Fruit fly (Drosophila melanogaster) whole organism, prepupa: ENCODE measurements around the gene Ugt36D1.
A peak's percentile ranks its signal among the peaks of the same experiment; 100 is the strongest.

Experiments used
- Blimp-1 ChIP-seq: fragments of 200-800 bp; sonication (Bioruptor generic); optimal IDR thresholded peaks from 3 replicates; lab custom pipeline; 2017; ENCODE audit warnings: missing biosample characterization, missing genetic modification characterization, mild to moderate bottlenecking, moderate library complexity, missing genetic modification reagents
- CG10631 ChIP-seq: fragments of 200-800 bp; sonication (Bioruptor generic); optimal IDR thresholded peaks from 2 replicates; lab custom pipeline; 2016; ENCODE audit warnings: missing biosample characterization, missing genetic modification characterization
- CG10669 ChIP-seq: fragments of 200-800 bp; sonication (Bioruptor generic); optimal IDR thresholded peaks from 3 replicates; lab custom pipeline; 2018; ENCODE audit warnings: missing biosample characterization, mild to moderate bottlenecking, missing genetic modification characterization, moderate library complexity
- CG11762 ChIP-seq: fragments of 200-800 bp; sonication (Bioruptor generic); optimal IDR thresholded peaks from 3 replicates; lab custom pipeline; 2016; ENCODE audit warnings: missing biosample characterization, missing genetic modification characterization; ENCODE audit not compliant: insufficient read depth
- CG15336 ChIP-seq: fragments of 200-800 bp; sonication (Bioruptor generic); IDR thresholded peaks from 2 replicates; pipeline ENCODE4 v1.3.6; 2022; ENCODE audit warnings: missing biosample characterization, missing genetic modification characterization
- CG1621 ChIP-seq: fragments of 200-800 bp; sonication (Bioruptor generic); optimal IDR thresholded peaks from 3 replicates; lab custom pipeline; 2018; ENCODE audit warnings: missing biosample characterization, mild to moderate bottlenecking, missing genetic modification characterization
- CG16779 ChIP-seq: fragments of 200-800 bp; sonication (Bioruptor generic); optimal IDR thresholded peaks from 3 replicates; lab custom pipeline; 2017; ENCODE audit warnings: missing biosample characterization, mild to moderate bottlenecking, missing genetic modification characterization
- CG3032 ChIP-seq: fragments of 200-800 bp; optimal IDR thresholded peaks from 2 replicates; lab custom pipeline; 2019; ENCODE audit warnings: missing biosample characterization, mild to moderate bottlenecking, missing genetic modification characterization, moderate library complexity
- CG31627 ChIP-seq: fragments of 200-800 bp; sonication (Bioruptor generic); optimal IDR thresholded peaks from 3 replicates; lab custom pipeline; 2016; ENCODE audit warnings: missing biosample characterization, missing genetic modification characterization
- CG32006 ChIP-seq: fragments of 200-800 bp; sonication (Bioruptor generic); optimal IDR thresholded peaks from 3 replicates; lab custom pipeline; 2017; ENCODE audit warnings: missing biosample characterization, mild to moderate bottlenecking, missing genetic modification characterization
- CG3919 ChIP-seq: fragments of 200-800 bp; sonication (Bioruptor generic); optimal IDR thresholded peaks from 3 replicates; lab custom pipeline; 2016; ENCODE audit warnings: missing biosample characterization, missing genetic modification characterization
- CG4318 ChIP-seq: fragments of 200-800 bp; sonication (Bioruptor generic); optimal IDR thresholded peaks from 3 replicates; lab custom pipeline; 2017; ENCODE audit warnings: missing biosample characterization, mild to moderate bottlenecking, missing genetic modification characterization
- CG6163 ChIP-seq: fragments of 200-800 bp; sonication (Bioruptor generic); IDR thresholded peaks from 3 replicates; pipeline ENCODE4 v1.3.6; 2022; ENCODE audit warnings: missing biosample characterization, missing genetic modification characterization
- CG6276 ChIP-seq: fragments of 200-800 bp; sonication (Bioruptor generic); optimal IDR thresholded peaks from 2 replicates; lab custom pipeline; 2017; ENCODE audit warnings: missing biosample characterization, mild to moderate bottlenecking, missing genetic modification characterization
- CG6792 ChIP-seq: fragments of 200-800 bp; sonication (Bioruptor generic); optimal IDR thresholded peaks from 3 replicates; lab custom pipeline; 2016; ENCODE audit warnings: missing biosample characterization, missing genetic modification characterization
- CG6808 ChIP-seq: fragments of 200-800 bp; sonication (Bioruptor generic); optimal IDR thresholded peaks from 3 replicates; lab custom pipeline; 2017; ENCODE audit warnings: missing biosample characterization, missing genetic modification characterization, mild to moderate bottlenecking, moderate library complexity, missing genetic modification reagents
- CG6854 ChIP-seq: fragments of 200-800 bp; sonication (Bioruptor generic); optimal IDR thresholded peaks from 2 replicates; lab custom pipeline; 2017; ENCODE audit warnings: missing biosample characterization, mild to moderate bottlenecking, missing genetic modification characterization
- CG7368 ChIP-seq: fragments of 200-800 bp; sonication (Bioruptor generic); optimal IDR thresholded peaks from 3 replicates; lab custom pipeline; 2016; ENCODE audit warnings: missing biosample characterization, missing genetic modification characterization
- CG8319 ChIP-seq: fragments of 200-800 bp; sonication (Bioruptor generic); optimal IDR thresholded peaks from 3 replicates; lab custom pipeline; 2016; ENCODE audit warnings: missing biosample characterization, missing genetic modification characterization
- CG8632 ChIP-seq: fragments of 200-800 bp; sonication (Bioruptor generic); optimal IDR thresholded peaks from 3 replicates; lab custom pipeline; 2016; ENCODE audit warnings: missing biosample characterization, missing genetic modification characterization
- Eip75B ChIP-seq: fragments of 200-800 bp; sonication (Bioruptor generic); optimal IDR thresholded peaks from 3 replicates; lab custom pipeline; 2016; ENCODE audit warnings: missing biosample characterization, missing genetic modification characterization
- Eip78C ChIP-seq: fragments of 200-800 bp; sonication (Bioruptor generic); peaks from one replicate; lab custom pipeline; 2016; ENCODE audit warnings: missing biosample characterization, missing genetic modification characterization
- Eip93F ChIP-seq: fragments of 200-800 bp; sonication (Bioruptor generic); optimal IDR thresholded peaks from 2 replicates; lab custom pipeline; 2016; ENCODE audit warnings: missing biosample characterization, mild to moderate bottlenecking, missing genetic modification characterization
- Gug ChIP-seq: fragments of 200-800 bp; sonication (Bioruptor generic); IDR thresholded peaks from 2 replicates; pipeline ENCODE4 v1.3.6; 2022; ENCODE audit warnings: missing biosample characterization, missing genetic modification characterization
- Hr39 ChIP-seq: fragments of 200-800 bp; sonication (Bioruptor generic); optimal IDR thresholded peaks from 2 replicates; lab custom pipeline; 2016; ENCODE audit warnings: missing biosample characterization, missing genetic modification characterization
- Hr4 ChIP-seq: fragments of 200-800 bp; sonication (Bioruptor generic); optimal IDR thresholded peaks from 3 replicates; lab custom pipeline; 2016; ENCODE audit warnings: missing biosample characterization, missing genetic modification characterization
- Lpt ChIP-seq: fragments of 200-800 bp; sonication (Bioruptor generic); optimal IDR thresholded peaks from 3 replicates; lab custom pipeline; 2016; ENCODE audit warnings: missing biosample characterization, missing genetic modification characterization
- Met ChIP-seq: fragments of 200-800 bp; sonication (Bioruptor generic); optimal IDR thresholded peaks from 3 replicates; lab custom pipeline; 2016; ENCODE audit warnings: missing biosample characterization, missing genetic modification characterization
- OdsH ChIP-seq: fragments of 200-800 bp; sonication (Bioruptor generic); optimal IDR thresholded peaks from 3 replicates; lab custom pipeline; 2016; ENCODE audit warnings: missing biosample characterization, missing genetic modification characterization
- Sox102F ChIP-seq: fragments of 200-800 bp; sonication (Bioruptor generic); optimal IDR thresholded peaks from 2 replicates; lab custom pipeline; 2016; ENCODE audit warnings: missing biosample characterization, mild to moderate bottlenecking, missing genetic modification characterization
- Sox14 ChIP-seq: fragments of 200-800 bp; sonication (Bioruptor generic); optimal IDR thresholded peaks from 3 replicates; lab custom pipeline; 2016; ENCODE audit warnings: missing biosample characterization, missing genetic modification characterization
- Sox15 ChIP-seq: fragments of 200-800 bp; sonication (Bioruptor generic); optimal IDR thresholded peaks from 3 replicates; lab custom pipeline; 2016; ENCODE audit warnings: missing biosample characterization, missing genetic modification characterization
- acj6 ChIP-seq: fragments of 200-800 bp; sonication (Bioruptor generic); optimal IDR thresholded peaks from 3 replicates; lab custom pipeline; 2016; ENCODE audit warnings: missing biosample characterization, missing genetic modification characterization
- cyc ChIP-seq: fragments of 200-800 bp; sonication (Bioruptor generic); optimal IDR thresholded peaks from 3 replicates; lab custom pipeline; 2016; ENCODE audit warnings: missing biosample characterization, missing genetic modification characterization
- dac ChIP-seq: fragments of 200-800 bp; sonication (Bioruptor generic); optimal IDR thresholded peaks from 2 replicates; lab custom pipeline; 2017; ENCODE audit warnings: missing biosample characterization, mild to moderate bottlenecking, missing genetic modification characterization
- dsx ChIP-seq: fragments of 200-800 bp; optimal IDR thresholded peaks from 3 replicates; lab custom pipeline; 2019; ENCODE audit warnings: missing biosample characterization, mild to moderate bottlenecking, missing genetic modification characterization, moderate library complexity; ENCODE audit not compliant: poor library complexity, severe bottlenecking
- eg ChIP-seq: fragments of 200-800 bp; sonication (Bioruptor generic); IDR thresholded peaks from 3 replicates; pipeline ENCODE4 v1.3.6; 2022; ENCODE audit warnings: missing biosample characterization, missing genetic modification characterization
- esn ChIP-seq: fragments of 200-800 bp; sonication (Bioruptor generic); optimal IDR thresholded peaks from 2 replicates; lab custom pipeline; 2016; ENCODE audit warnings: missing biosample characterization, mild to moderate bottlenecking, missing genetic modification characterization, moderate library complexity
- fd59A ChIP-seq: fragments of 200-800 bp; sonication (Bioruptor generic); optimal IDR thresholded peaks from 2 replicates; lab custom pipeline; 2017; ENCODE audit warnings: missing biosample characterization, mild to moderate bottlenecking, missing genetic modification characterization, missing genetic modification reagents
- fd85E ChIP-seq: fragments of 200-800 bp; sonication (Bioruptor generic); optimal IDR thresholded peaks from 3 replicates; lab custom pipeline; 2016; ENCODE audit warnings: missing biosample characterization, missing genetic modification characterization
- fkh ChIP-seq: fragments of 200-800 bp; sonication (Bioruptor generic); optimal IDR thresholded peaks from 3 replicates; lab custom pipeline; 2017; ENCODE audit warnings: missing biosample characterization, mild to moderate bottlenecking, missing genetic modification characterization, moderate library complexity
- lz ChIP-seq: fragments of 200-800 bp; sonication (Bioruptor generic); optimal IDR thresholded peaks from 3 replicates; lab custom pipeline; 2016; ENCODE audit warnings: missing biosample characterization, missing genetic modification characterization
- net ChIP-seq: fragments of 200-800 bp; sonication (Bioruptor generic); optimal IDR thresholded peaks from 3 replicates; lab custom pipeline; 2016; ENCODE audit warnings: missing biosample characterization, missing genetic modification characterization
- pdm3 ChIP-seq: fragments of 200-800 bp; sonication (Bioruptor generic); optimal IDR thresholded peaks from 3 replicates; lab custom pipeline; 2016; ENCODE audit warnings: missing biosample characterization, missing genetic modification characterization
- spab ChIP-seq: fragments of 200-800 bp; sonication (Bioruptor generic); optimal IDR thresholded peaks from 2 replicates; lab custom pipeline; 2017; ENCODE audit warnings: missing biosample characterization, mild to moderate bottlenecking, missing genetic modification characterization, missing genetic modification reagents
- ss ChIP-seq, 2 experiments: fragments of 200-800 bp; sonication (Bioruptor generic); optimal IDR thresholded peaks; 2 replicates in 1 of 2; 3 replicates in 1 of 2; lab custom pipeline; 2017 to 2018; ENCODE audit warnings: mild to moderate bottlenecking in 2 of 2, missing biosample characterization in 2 of 2, missing genetic modification characterization in 2 of 2, moderate library complexity in 1 of 2
- svp ChIP-seq: fragments of 200-800 bp; sonication (Bioruptor generic); peaks from one replicate; lab custom pipeline; 2016; ENCODE audit warnings: missing biosample characterization, missing genetic modification characterization
- topi ChIP-seq: fragments of 200-800 bp; sonication (Bioruptor generic); optimal IDR thresholded peaks from 3 replicates; lab custom pipeline; 2016; ENCODE audit warnings: missing biosample characterization, missing genetic modification characterization
- vri ChIP-seq: fragments of 200-800 bp; sonication (Bioruptor generic); optimal IDR thresholded peaks from 3 replicates; lab custom pipeline; 2016; ENCODE audit warnings: missing biosample characterization, mild to moderate bottlenecking, missing genetic modification characterization

Gene Ugt36D1

dm6 chr2L:18823243-18823803 lies at the start of gene Ugt36D1:
TSS of gene Ugt36D1 (plus strand) at chr2L:18823548.
- no peak for TF ChIP-seq Hr39 (GFP tag; lab: Kevin White, UChicago)
- peak; percentile 55 for TF ChIP-seq Eip93F (GFP tag; lab: Kevin White, UChicago)
- TF ChIP-seq CG6808 = no peak
- no peak for TF ChIP-seq CG10631
- TF ChIP-seq fd59A (GFP tag; lab: Kevin White, UChicago) = no peak
- no peak for TF ChIP-seq Met (GFP tag; lab: Kevin White, UChicago)
- TF ChIP-seq cyc (GFP tag; lab: Kevin White, UChicago) = no peak
- TF ChIP-seq vri = peak; percentile 82
- TF ChIP-seq CG11762 (GFP tag; lab: Kevin White, UChicago) = no peak
- TF ChIP-seq Gug (GFP tag; lab: Robert Waterston, UW) = no peak
- peak; percentile 92 for TF ChIP-seq Blimp-1 (GFP tag; lab: Kevin White, UChicago)
- TF ChIP-seq spab (GFP tag; lab: Kevin White, UChicago) = no peak
- no peak for TF ChIP-seq CG16779 (tag; lab: Kevin White, UChicago)
- TF ChIP-seq CG15336 = peak; percentile 37; the same call in 1 of the 2 replicates
- peak; percentile 25 for TF ChIP-seq CG1621 (tag; lab: Kevin White, UChicago)
- no peak for TF ChIP-seq acj6 (GFP tag; lab: Kevin White, UChicago)
- no peak for TF ChIP-seq fkh (GFP tag; lab: Kevin White, UChicago)
- TF ChIP-seq svp (GFP tag; lab: Kevin White, UChicago) = peak; percentile 82
- peak; percentile 7 for TF ChIP-seq lz (GFP tag; lab: Kevin White, UChicago)
- peak; percentile 14 for TF ChIP-seq Hr4 (GFP tag; lab: Kevin White, UChicago)
- no peak for TF ChIP-seq Lpt
- peak; percentile 19 for TF ChIP-seq CG3919 (GFP tag; lab: Kevin White, UChicago)
- TF ChIP-seq CG8319 (GFP tag; lab: Kevin White, UChicago) = no peak
- no peak for TF ChIP-seq CG3032 (tag; lab: Kevin White, UChicago)
- TF ChIP-seq Sox14 (GFP tag; lab: Kevin White, UChicago) = no peak
- TF ChIP-seq topi (GFP tag; lab: Kevin White, UChicago) = peak; percentile 30
- no peak for TF ChIP-seq CG7368
- peak; percentile 13 for TF ChIP-seq Eip75B
- no peak for TF ChIP-seq pdm3 (GFP tag; lab: Kevin White, UChicago)
- TF ChIP-seq dac (GFP tag; lab: Kevin White, UChicago) = no peak
- no peak for TF ChIP-seq CG6792 (GFP tag; lab: Kevin White, UChicago)
- TF ChIP-seq CG10669 (GFP tag; lab: Kevin White, UChicago) = no peak
- no peak for TF ChIP-seq OdsH (GFP tag; lab: Kevin White, UChicago)
- peak; percentile 22 for TF ChIP-seq esn (GFP tag; lab: Kevin White, UChicago)
- no peak for TF ChIP-seq eg (GFP tag; lab: Robert Waterston, UW)
- no peak for TF ChIP-seq net
- no peak for TF ChIP-seq CG6276 (GFP tag; lab: Kevin White, UChicago)
- no peak for TF ChIP-seq CG8632 (GFP tag; lab: Kevin White, UChicago)
- no peak for TF ChIP-seq CG31627
- TF ChIP-seq CG4318 (GFP tag; lab: Kevin White, UChicago) = no peak
- TF ChIP-seq CG6854 (GFP tag; lab: Kevin White, UChicago) = peak; percentile 76
- TF ChIP-seq dsx (GFP tag; lab: Kevin White, UChicago) = peak; percentile 11
- TF ChIP-seq Eip78C (GFP tag; lab: Kevin White, UChicago) = peak; percentile 41
- no peak for TF ChIP-seq ss (GFP tag; optimal IDR thresholded peaks at IDR 0.05; lab: Kevin White, UChicago)
- peak; percentile 4 for TF ChIP-seq Sox102F (GFP tag; lab: Kevin White, UChicago)
- TF ChIP-seq fd85E (GFP tag; lab: Kevin White, UChicago) = no peak
- TF ChIP-seq CG6163 (GFP tag; lab: Robert Waterston, UW) = peak; percentile 50; the same call in 2 of the 3 replicates
- no peak for TF ChIP-seq Sox15
- TF ChIP-seq CG32006 = no peak
- TF ChIP-seq, all 60 proteins: peak for 17
